Fruit fly (Drosophila melanogaster): ENCODE results near the gene Pbp95.

Pbp95 gene

DNA sequence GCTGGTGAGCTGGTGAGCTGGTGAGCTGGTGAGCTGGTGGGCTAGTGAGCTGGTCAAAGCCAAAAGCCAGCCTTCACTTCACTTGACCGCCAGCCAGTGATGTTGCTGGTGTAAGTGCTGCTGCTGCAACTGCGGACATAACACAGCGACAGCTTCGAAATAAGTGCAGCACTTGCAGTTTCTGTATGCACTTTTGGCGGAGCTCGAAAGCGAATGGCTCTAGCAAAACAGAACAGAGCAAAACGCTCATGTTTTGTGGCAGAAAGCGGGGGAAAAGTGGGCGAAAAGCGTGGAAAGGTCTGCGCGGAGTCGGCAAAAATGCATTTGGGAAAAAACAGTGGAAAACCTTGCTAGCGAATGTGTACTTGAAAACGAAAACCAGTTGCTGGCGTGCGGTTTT lies 19.0 kb upstream of the Pbp95 start:
- 0 out of 2 replicates have a peak, but pooled peaks have one; percentile 6 for TF ChIP-seq Ptx1 (GFP tag; IDR thresholded peaks at IDR 0.05)
- TF ChIP-seq CG15601 (tag; optimal IDR thresholded peaks at IDR 0.05) = no peak

DNA sequence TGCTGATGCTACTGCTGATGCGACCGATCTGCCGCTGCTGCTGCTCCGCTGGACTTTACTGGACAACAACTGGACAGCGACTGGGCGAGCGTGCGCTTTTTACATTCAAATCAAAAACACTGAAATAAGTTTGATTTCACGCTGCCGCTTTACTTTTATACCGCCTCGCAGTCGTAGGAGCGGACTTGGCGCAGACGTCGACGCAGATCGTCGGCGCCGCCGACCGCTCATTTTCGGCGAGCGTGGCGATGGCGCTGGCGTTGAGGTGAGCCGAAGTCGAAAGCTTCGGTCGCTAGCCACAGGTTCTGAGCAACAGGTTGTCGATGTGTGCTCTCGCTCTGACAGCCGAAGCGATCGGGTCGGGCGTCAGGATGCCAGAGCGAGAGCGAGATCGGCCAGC lies 17.9 kb upstream of the Pbp95 start, which contains the start of gene Elovl7:
TSS of gene Elovl7 (minus strand) at position 131 of the 400 bp plus-strand sequence.
- TF ChIP-seq CG1832 (GFP tag; optimal IDR thresholded peaks at IDR 0.05) = peak; percentile 22
- no peak for TF ChIP-seq eve (GFP tag; optimal IDR thresholded peaks at IDR 0.05)
- TF ChIP-seq nom (GFP tag; optimal IDR thresholded peaks at IDR 0.05) = peak; percentile 21
- peak; percentile 32 for TF ChIP-seq Jarid2 (GFP tag; optimal IDR thresholded peaks at IDR 0.05)
- no peak for TF ChIP-seq inv (GFP tag; IDR thresholded peaks at IDR 0.05; ENCODE audit: partially characterized antibody)
- 0 out of 3 replicates have a peak, but pooled peaks have one; percentile 47 for TF ChIP-seq ci (GFP tag; IDR thresholded peaks at IDR 0.05)
- TF ChIP-seq dmrt99B (tag; optimal IDR thresholded peaks at IDR 0.05) = no peak
- TF ChIP-seq CG13287 (GFP tag; IDR thresholded peaks at IDR 0.05; ENCODE audit: partially characterized antibody) = peak; percentile 37; the same call in 1 of the 2 replicates
- peak; percentile 93 for TF ChIP-seq Adf1 (GFP tag; IDR thresholded peaks at IDR 0.05)
- TF ChIP-seq chinmo (GFP tag; IDR thresholded peaks at IDR 0.05; ENCODE audit: partially characterized antibody) = 0 out of 4 replicates have a peak, but pooled peaks have one; percentile 44
- TF ChIP-seq CG8478 (optimal IDR thresholded peaks at IDR 0.05) = no peak
- TF ChIP-seq CG1233 (GFP tag; optimal IDR thresholded peaks at IDR 0.05) = no peak
- no peak for TF ChIP-seq Meics (GFP tag; optimal IDR thresholded peaks at IDR 0.05)
- peak; percentile 65 for TF ChIP-seq kah (GFP tag; optimal IDR thresholded peaks at IDR 0.05)
- no peak for TF ChIP-seq zf30C (GFP tag; optimal IDR thresholded peaks at IDR 0.05)
- no peak for TF ChIP-seq CG34376 (GFP tag; optimal IDR thresholded peaks at IDR 0.05)
- peak; percentile 19 for TF ChIP-seq CG6854 (GFP tag; optimal IDR thresholded peaks at IDR 0.05)
- TF ChIP-seq rib (GFP tag; IDR thresholded peaks at IDR 0.05) = no peak
- TF ChIP-seq NFAT (GFP tag; IDR thresholded peaks at IDR 0.05) = 0 out of 2 replicates have a peak, but pooled peaks have one; percentile 14
- TF ChIP-seq Scr (GFP tag; IDR thresholded peaks at IDR 0.05; ENCODE audit: partially characterized antibody) = no peak
- TF ChIP-seq dm (GFP tag; optimal IDR thresholded peaks at IDR 0.05) = no peak
- no peak for TF ChIP-seq ATbp (GFP tag; optimal IDR thresholded peaks at IDR 0.05)
- peak; percentile 17 for TF ChIP-seq CG13296 (GFP tag; optimal IDR thresholded peaks at IDR 0.05)
- TF ChIP-seq NfI (GFP tag; optimal IDR thresholded peaks at IDR 0.05) = no peak
- no peak for TF ChIP-seq CG3281 (GFP tag; optimal IDR thresholded peaks at IDR 0.05)
- no peak for TF ChIP-seq Mes4 (GFP tag; optimal IDR thresholded peaks at IDR 0.05)
- peak; percentile 23; the same call in 1 of the 2 replicates for TF ChIP-seq slbo (GFP tag; IDR thresholded peaks at IDR 0.05)
- TF ChIP-seq Hmr (GFP tag; optimal IDR thresholded peaks at IDR 0.05) = no peak
- TF ChIP-seq CG10366 (GFP tag; IDR thresholded peaks at IDR 0.05) = no peak
- no peak for TF ChIP-seq dmrt11E (tag; optimal IDR thresholded peaks at IDR 0.05)
- TF ChIP-seq gce (GFP tag; IDR thresholded peaks at IDR 0.05) = no peak
- TF ChIP-seq CG31388 (GFP tag; optimal IDR thresholded peaks at IDR 0.05) = no peak
- no peak for TF ChIP-seq Sox102F (GFP tag; optimal IDR thresholded peaks at IDR 0.05)
- no peak for TF ChIP-seq YL-1 (GFP tag; optimal IDR thresholded peaks at IDR 0.05)
- no peak for TF ChIP-seq B-H2 (GFP tag; optimal IDR thresholded peaks at IDR 0.05)
- 0 out of 3 replicates have a peak, but pooled peaks have one; percentile 6 for TF ChIP-seq sr (GFP tag; IDR thresholded peaks at IDR 0.05)
- peak; percentile 18; the same call in 1 of the 2 replicates for TF ChIP-seq vvl (GFP tag; IDR thresholded peaks at IDR 0.05)
- TF ChIP-seq al (GFP tag; IDR thresholded peaks at IDR 0.05) = no peak
- TF ChIP-seq Med (GFP tag) = peak; percentile 83
- TF ChIP-seq Hand (GFP tag; optimal IDR thresholded peaks at IDR 0.05) = no peak
- peak; percentile 74 for TF ChIP-seq CG8359 (GFP tag; optimal IDR thresholded peaks at IDR 0.05; ENCODE audit: borderline replicate concordance)
- no peak for TF ChIP-seq sim (GFP tag; IDR thresholded peaks at IDR 0.05)
- TF ChIP-seq scrt (GFP tag; optimal IDR thresholded peaks at IDR 0.05) = no peak
- no peak for TF ChIP-seq abd-A (tag; optimal IDR thresholded peaks at IDR 0.05)
- no peak for TF ChIP-seq tx (GFP tag; optimal IDR thresholded peaks at IDR 0.05)
- TF ChIP-seq Eip74EF (GFP tag; optimal IDR thresholded peaks at IDR 0.05) = peak in 1 of 2 experiments; percentile 17

Measured in whole organism, embryonic.